Fruit fly (Drosophila melanogaster): ENCODE measurements around the gene mRpS18C.

Gene mRpS18C

dm6 chr3R:30423695-30424094 lies at the start of gene mRpS18C, which contains the start of gene CG15535:
TSS of gene mRpS18C (plus strand) at chr3R:30423974.
TSS of gene CG15535 (minus strand) at chr3R:30423929.
- TF ChIP-seq CTCF (optimal IDR thresholded peaks at IDR 0.05) (peak in 1 of 2 experiments; percentile 42), CG8478 (optimal IDR thresholded peaks at IDR 0.05) (no peak)

- TF ChIP-seq CG8478 (optimal IDR thresholded peaks at IDR 0.05) (no peak), CTCF (optimal IDR thresholded peaks at IDR 0.05) (no peak)
These were observed 40.6 kb upstream of the mRpS18C start for dm6 chr3R:30383181-30383580.

dm6 chr3R:30385531-30385930 lies 38.2 kb upstream of the mRpS18C start:
- no peak for TF ChIP-seq CG8478 (optimal IDR thresholded peaks at IDR 0.05)
- no peak for TF ChIP-seq CTCF (optimal IDR thresholded peaks at IDR 0.05)

dm6 chr3R:30386759-30387437 lies 36.9 kb upstream of the mRpS18C start:
- TF ChIP-seq CTCF (optimal IDR thresholded peaks at IDR 0.05) = no peak
- TF ChIP-seq CG8478 (optimal IDR thresholded peaks at IDR 0.05) = no peak

dm6 chr3R:30387515-30388178 lies 36.1 kb upstream of the mRpS18C start, which contains the start of the genes Fer2LCH and Fer1HCH:
TSS of gene Fer2LCH (plus strand) at chr3R:30387804.
TSS of gene Fer1HCH (minus strand) at chr3R:30388178.
- TF ChIP-seq CTCF (optimal IDR thresholded peaks at IDR 0.05) (no peak), CG8478 (optimal IDR thresholded peaks at IDR 0.05) (no peak)

- TF ChIP-seq CTCF (optimal IDR thresholded peaks at IDR 0.05) (no peak), CG8478 (optimal IDR thresholded peaks at IDR 0.05) (no peak)
These were observed 35.4 kb upstream of the mRpS18C start for dm6 chr3R:30388215-30388871.

- TF ChIP-seq CTCF (optimal IDR thresholded peaks at IDR 0.05) (no peak), CG8478 (optimal IDR thresholded peaks at IDR 0.05) (no peak)
These were observed 34.7 kb upstream of the mRpS18C start for dm6 chr3R:30389096-30389495.

dm6 chr3R:30390304-30390703 lies 33.5 kb upstream of the mRpS18C start:
- TF ChIP-seq CG8478 (optimal IDR thresholded peaks at IDR 0.05) = no peak
- TF ChIP-seq CTCF (optimal IDR thresholded peaks at IDR 0.05) = no peak

dm6 chr3R:30391098-30391497 lies 32.7 kb upstream of the mRpS18C start:
- TF ChIP-seq CG8478 (optimal IDR thresholded peaks at IDR 0.05) = no peak
- no peak for TF ChIP-seq CTCF (optimal IDR thresholded peaks at IDR 0.05)

dm6 chr3R:30391950-30392349 lies 31.8 kb upstream of the mRpS18C start:
- no peak for TF ChIP-seq CG8478 (optimal IDR thresholded peaks at IDR 0.05)
- TF ChIP-seq CTCF (optimal IDR thresholded peaks at IDR 0.05) = no peak

- TF ChIP-seq CTCF (optimal IDR thresholded peaks at IDR 0.05) (no peak), CG8478 (optimal IDR thresholded peaks at IDR 0.05) (no peak)
These were observed 29.9 kb upstream of the mRpS18C start for dm6 chr3R:30393909-30394308.

dm6 chr3R:30406482-30406881 lies 17.3 kb upstream of the mRpS18C start:
- TF ChIP-seq CG8478 (optimal IDR thresholded peaks at IDR 0.05) = no peak

dm6 chr3R:30413795-30414194 lies 10.0 kb upstream of the mRpS18C start:
- TF ChIP-seq CTCF (optimal IDR thresholded peaks at IDR 0.05) = no peak
- TF ChIP-seq CG8478 (optimal IDR thresholded peaks at IDR 0.05) = no peak

dm6 chr3R:30416765-30417274 lies 7.0 kb upstream of the mRpS18C start:
- TF ChIP-seq CG8478 (optimal IDR thresholded peaks at IDR 0.05) (no peak), CTCF (optimal IDR thresholded peaks at IDR 0.05) (no peak)

dm6 chr3R:30419216-30419615 lies 4.6 kb upstream of the mRpS18C start:
- TF ChIP-seq CG8478 (optimal IDR thresholded peaks at IDR 0.05) = no peak

- TF ChIP-seq CTCF (optimal IDR thresholded peaks at IDR 0.05) (no peak), CG8478 (optimal IDR thresholded peaks at IDR 0.05) (no peak)
These were observed 903 bp upstream of the mRpS18C start, which contains the start of the genes CG2217 and CG42740 for dm6 chr3R:30422871-30423270. TSS of gene CG2217 (minus strand) at chr3R:30422971. TSS of gene CG42740 (minus strand) at chr3R:30422971.

Data from S2 (cell line).